Fruit fly (Drosophila melanogaster) whole organism, prepupa: ENCODE results near the gene CG3630.

Experiments
- CG11902 ChIP-seq: fragments of 200-800 bp; sonication (Bioruptor generic); optimal IDR thresholded peaks from 3 replicates; lab custom pipeline; 2016; ENCODE audit warnings: missing biosample characterization, missing genetic modification characterization
- CG6808 ChIP-seq: fragments of 200-800 bp; sonication (Bioruptor generic); optimal IDR thresholded peaks from 3 replicates; lab custom pipeline; 2017; ENCODE audit warnings: missing biosample characterization, missing genetic modification characterization, mild to moderate bottlenecking, moderate library complexity, missing genetic modification reagents
- Gug ChIP-seq: fragments of 200-800 bp; sonication (Bioruptor generic); IDR thresholded peaks from 2 replicates; pipeline ENCODE4 v1.3.6; 2022; ENCODE audit warnings: missing biosample characterization, missing genetic modification characterization

dm6 chrX:2175265-2175795, 13.3 kb downstream of the CG3630 start, which contains the start of gene Cyp4d14:
- TF ChIP-seq CG6808 (GFP tag; lab: Kevin White, UChicago) (no peak), CG11902 (GFP tag; lab: Kevin White, UChicago) (no peak), Gug (GFP tag; lab: Robert Waterston, UW) (no peak)
